Fruit fly (Drosophila melanogaster) whole organism, embryonic: ENCODE measurements around the gene Pvr.

ENCODE experiments used
- Aef1 ChIP-seq: fragments of 200-800 bp; sonication (Bioruptor generic); IDR thresholded peaks from 3 replicates; pipeline ENCODE4 v1.3.6; 2022; ENCODE audit warnings: missing biosample characterization, missing genetic modification characterization
- BEAF-32 ChIP-seq: fragments of 200-800 bp; sonication (Bioruptor generic); optimal IDR thresholded peaks from 3 replicates; lab custom pipeline; 2017; ENCODE audit warnings: missing biosample characterization, missing genetic modification characterization, mild to moderate bottlenecking, moderate library complexity, missing genetic modification reagents
- C15 ChIP-seq: fragments of 200-800 bp; sonication (Bioruptor generic); IDR thresholded peaks from 3 replicates; pipeline ENCODE4 v1.3.6; 2022; ENCODE audit warnings: missing biosample characterization, missing genetic modification characterization
- CG11695 ChIP-seq: fragments of 200-800 bp; sonication (Bioruptor generic); IDR thresholded peaks from 3 replicates; pipeline ENCODE4 v1.3.6; 2022; ENCODE audit warnings: missing biosample characterization, missing genetic modification characterization
- CG12071 ChIP-seq: fragments of 200-800 bp; sonication (Bioruptor generic); optimal IDR thresholded peaks from 3 replicates; lab custom pipeline; 2018; ENCODE audit warnings: missing biosample characterization, mild to moderate bottlenecking, missing genetic modification characterization
- CG13894 ChIP-seq: fragments of 200-800 bp; sonication (Bioruptor generic); optimal IDR thresholded peaks from 3 replicates; lab custom pipeline; 2018; ENCODE audit warnings: missing biosample characterization, mild to moderate bottlenecking, missing genetic modification characterization, moderate library complexity
- CG17568 ChIP-seq: fragments of 200-800 bp; sonication (Bioruptor generic); optimal IDR thresholded peaks from 2 replicates; lab custom pipeline; 2018; ENCODE audit warnings: missing biosample characterization, mild to moderate bottlenecking, missing genetic modification characterization, moderate library complexity
- CG18619 ChIP-seq: fragments of 200-800 bp; sonication (Bioruptor generic); optimal IDR thresholded peaks from 3 replicates; lab custom pipeline; 2017; ENCODE audit warnings: missing biosample characterization, mild to moderate bottlenecking, missing genetic modification characterization
- CG18764 ChIP-seq: fragments of 200-800 bp; sonication (Bioruptor generic); optimal IDR thresholded peaks from 3 replicates; lab custom pipeline; 2016; ENCODE audit warnings: missing biosample characterization, missing genetic modification characterization
- CG31365 ChIP-seq: fragments of 200-800 bp; sonication (Bioruptor generic); optimal IDR thresholded peaks from 2 replicates; lab custom pipeline; 2018; ENCODE audit warnings: missing biosample characterization, mild to moderate bottlenecking, missing genetic modification characterization
- CG31388 ChIP-seq: fragments of 200-800 bp; sonication (Bioruptor generic); optimal IDR thresholded peaks from 2 replicates; lab custom pipeline; 2016; ENCODE audit warnings: missing biosample characterization, missing genetic modification characterization
- CG33213 ChIP-seq: fragments of 200-800 bp; sonication (Bioruptor generic); optimal IDR thresholded peaks from 3 replicates; lab custom pipeline; 2016; ENCODE audit warnings: missing biosample characterization, missing genetic modification characterization
- CG34224 ChIP-seq: fragments of 200-800 bp; sonication (Bioruptor generic); IDR thresholded peaks from 3 replicates; pipeline ENCODE4 v1.3.6; 2022; ENCODE audit warnings: missing biosample characterization, missing genetic modification characterization; ENCODE audit not compliant: partially characterized antibody
- CG34376 ChIP-seq: fragments of 200-800 bp; sonication (Bioruptor generic); optimal IDR thresholded peaks from 2 replicates; lab custom pipeline; 2018; ENCODE audit warnings: missing biosample characterization, mild to moderate bottlenecking, missing genetic modification characterization
- CG42726 ChIP-seq: fragments of 200-800 bp; sonication (Bioruptor generic); IDR thresholded peaks from 2 replicates; pipeline ENCODE4 v1.3.6; 2022; ENCODE audit warnings: missing biosample characterization, missing genetic modification characterization; ENCODE audit not compliant: partially characterized antibody
- CG4707 ChIP-seq: fragments of 200-800 bp; sonication (Bioruptor generic); optimal IDR thresholded peaks from 2 replicates; lab custom pipeline; 2018; ENCODE audit warnings: missing biosample characterization, mild to moderate bottlenecking, missing genetic modification characterization, moderate library complexity
- CG5245 ChIP-seq: fragments of 200-800 bp; sonication (Bioruptor generic); optimal IDR thresholded peaks from 3 replicates; lab custom pipeline; 2016; ENCODE audit warnings: missing biosample characterization, missing genetic modification characterization
- CG7987 ChIP-seq: fragments of 200-800 bp; sonication (Bioruptor generic); optimal IDR thresholded peaks from 2 replicates; lab custom pipeline; 2018; ENCODE audit warnings: missing biosample characterization, mild to moderate bottlenecking, missing genetic modification characterization, moderate library complexity
- Chrac-16 ChIP-seq: fragments of 200-800 bp; sonication (Bioruptor generic); optimal IDR thresholded peaks from 3 replicates; lab custom pipeline; 2016; ENCODE audit warnings: missing biosample characterization, missing genetic modification characterization
- Eip74EF ChIP-seq, 2 experiments: fragments of 200-800 bp in 1 of 2; fragments of >200 bp in 1 of 2; sonication (Bioruptor generic) in 1 of 2; optimal IDR thresholded peaks; 2 replicates each; lab custom pipeline; 2017 to 2019; ENCODE audit warnings: missing biosample characterization in 2 of 2, missing genetic modification characterization in 2 of 2, mild to moderate bottlenecking in 1 of 2, moderate library complexity in 1 of 2
- Ets97D ChIP-seq: fragments of 200-800 bp; sonication (Bioruptor generic); optimal IDR thresholded peaks from 3 replicates; lab custom pipeline; 2016; ENCODE audit warnings: missing biosample characterization, missing genetic modification characterization
- Hr51 ChIP-seq, 2 experiments: fragments of 200-800 bp; sonication (Bioruptor generic); optimal IDR thresholded peaks; 2 replicates in 1 of 2; 3 replicates in 1 of 2; lab custom pipeline; 2016 to 2018; ENCODE audit warnings: missing biosample characterization in 2 of 2, missing genetic modification characterization in 2 of 2, mild to moderate bottlenecking in 1 of 2, moderate library complexity in 1 of 2
- Hr78 ChIP-seq, 2 experiments: fragments of 200-800 bp in 1 of 2; fragments of >200 bp in 1 of 2; sonication (Bioruptor generic) in 1 of 2; optimal IDR thresholded peaks; 2 replicates each; lab custom pipeline; 2017 to 2019; ENCODE audit warnings: missing biosample characterization in 2 of 2, missing genetic modification characterization in 2 of 2, mild to moderate bottlenecking in 1 of 2, moderate library complexity in 1 of 2
- MBD-R2 ChIP-seq: fragments of 200-800 bp; sonication (Bioruptor generic); IDR thresholded peaks from 2 replicates; pipeline ENCODE4 v1.3.6; 2022; ENCODE audit warnings: missing biosample characterization, missing genetic modification characterization
- MTF-1 ChIP-seq: fragments of 200-800 bp; sonication (Bioruptor generic); optimal IDR thresholded peaks from 2 replicates; lab custom pipeline; 2018; ENCODE audit warnings: missing biosample characterization, mild to moderate bottlenecking, missing genetic modification characterization, borderline replicate concordance
- Meics ChIP-seq: fragments of 200-800 bp; sonication (Bioruptor generic); optimal IDR thresholded peaks from 2 replicates; lab custom pipeline; 2017; ENCODE audit warnings: missing biosample characterization, mild to moderate bottlenecking, missing genetic modification characterization
- Nf-YB ChIP-seq: fragments of 200-800 bp; sonication (Bioruptor generic); optimal IDR thresholded peaks from 3 replicates; lab custom pipeline; 2019; ENCODE audit warnings: missing biosample characterization, mild to moderate bottlenecking, missing genetic modification characterization, moderate library complexity
- Nf-YC ChIP-seq: fragments of 200-800 bp; optimal IDR thresholded peaks from 3 replicates; lab custom pipeline; 2019; ENCODE audit warnings: missing biosample characterization, mild to moderate bottlenecking, missing genetic modification characterization, moderate library complexity
- PHDP ChIP-seq: fragments of 200-800 bp; sonication (Bioruptor generic); optimal IDR thresholded peaks from 3 replicates; lab custom pipeline; 2018; ENCODE audit warnings: missing biosample characterization, mild to moderate bottlenecking, missing genetic modification characterization, moderate library complexity
- Sox100B ChIP-seq: fragments of 200-800 bp; sonication (Bioruptor generic); optimal IDR thresholded peaks from 3 replicates; lab custom pipeline; 2018; ENCODE audit warnings: missing biosample characterization, mild to moderate bottlenecking, missing genetic modification characterization
- Sox102F ChIP-seq: fragments of 200-800 bp; sonication (Bioruptor generic); optimal IDR thresholded peaks from 2 replicates; lab custom pipeline; 2018; ENCODE audit warnings: missing biosample characterization, mild to moderate bottlenecking, missing genetic modification characterization, moderate library complexity
- ci ChIP-seq: fragments of 200-800 bp; sonication (Bioruptor generic); IDR thresholded peaks from 3 replicates; pipeline ENCODE4 v1.3.6; 2022; ENCODE audit warnings: missing biosample characterization, missing genetic modification characterization
- da ChIP-seq: fragments of 200-800 bp; sonication (Bioruptor generic); optimal IDR thresholded peaks from 2 replicates; lab custom pipeline; 2016; ENCODE audit warnings: missing biosample characterization, missing genetic modification characterization
- disco-r ChIP-seq: fragments of 200-800 bp; sonication (Bioruptor generic); optimal IDR thresholded peaks from 2 replicates; lab custom pipeline; 2016; ENCODE audit warnings: missing biosample characterization, missing genetic modification characterization
- dysf ChIP-seq: fragments of 200-800 bp; sonication (Bioruptor generic); IDR thresholded peaks from 3 replicates; pipeline ENCODE4 v1.3.6; 2022; ENCODE audit warnings: missing biosample characterization, missing genetic modification characterization
- eve ChIP-seq, 2 experiments: fragments of >200 bp; optimal IDR thresholded peaks; 2 replicates each; lab custom pipeline; 2017; ENCODE audit warnings: missing biosample characterization in 2 of 2, missing genetic modification characterization in 2 of 2
- h ChIP-seq: fragments of >200 bp; optimal IDR thresholded peaks from 2 replicates; lab custom pipeline; 2017
- ind ChIP-seq: fragments of 200-800 bp; sonication (Bioruptor generic); optimal IDR thresholded peaks from 3 replicates; lab custom pipeline; 2016; ENCODE audit warnings: missing biosample characterization, missing genetic modification characterization
- jumu ChIP-seq: fragments of 200-800 bp; sonication (Bioruptor generic); optimal IDR thresholded peaks from 3 replicates; lab custom pipeline; 2016; ENCODE audit warnings: missing biosample characterization, missing genetic modification characterization
- mirr ChIP-seq: fragments of 200-800 bp; sonication (Bioruptor generic); optimal IDR thresholded peaks from 3 replicates; lab custom pipeline; 2018; ENCODE audit warnings: missing biosample characterization, mild to moderate bottlenecking, missing genetic modification characterization
- otp ChIP-seq: fragments of 200-800 bp; sonication (Bioruptor generic); IDR thresholded peaks from 3 replicates; pipeline ENCODE4, ENCODE4 v1.3.6; 2022; ENCODE audit warnings: missing biosample characterization, missing genetic modification characterization
- phol ChIP-seq: fragments of 200-800 bp; sonication (Bioruptor generic); optimal IDR thresholded peaks from 3 replicates; lab custom pipeline; 2018; ENCODE audit warnings: missing biosample characterization, mild to moderate bottlenecking, missing genetic modification characterization, moderate library complexity
- sens ChIP-seq: fragments of 200-800 bp; sonication (Bioruptor generic); peaks from one replicate; lab custom pipeline; 2016; ENCODE audit warnings: missing biosample characterization, missing genetic modification characterization
- tin ChIP-seq: fragments of 200-800 bp; sonication (Bioruptor generic); optimal IDR thresholded peaks from 3 replicates; lab custom pipeline; 2016; ENCODE audit warnings: missing biosample characterization, missing genetic modification characterization
- trem ChIP-seq: fragments of 200-800 bp; optimal IDR thresholded peaks from 3 replicates; lab custom pipeline; 2019; ENCODE audit warnings: missing biosample characterization, mild to moderate bottlenecking, missing genetic modification characterization, moderate library complexity
- twi ChIP-seq: fragments of 200-800 bp; optimal IDR thresholded peaks from 2 replicates; lab custom pipeline; 2019; ENCODE audit warnings: missing biosample characterization, mild to moderate bottlenecking, missing genetic modification characterization, moderate library complexity
- wek ChIP-seq: fragments of 200-800 bp; sonication (Bioruptor generic); optimal IDR thresholded peaks from 3 replicates; lab custom pipeline; 2018; ENCODE audit warnings: missing biosample characterization, mild to moderate bottlenecking, missing genetic modification characterization, moderate library complexity
- zen ChIP-seq: fragments of 200-800 bp; sonication (Bioruptor generic); optimal IDR thresholded peaks from 3 replicates; lab custom pipeline; 2018; ENCODE audit warnings: missing biosample characterization, mild to moderate bottlenecking, missing genetic modification characterization, moderate library complexity
- zfh1 ChIP-seq: fragments of 200-800 bp; sonication (Bioruptor generic); IDR thresholded peaks from 3 replicates; pipeline ENCODE4 v1.3.6; 2022; ENCODE audit warnings: missing biosample characterization, missing genetic modification characterization

The Pvr gene

dm6 chr2L:8279400-8280065 is 39.9 kb upstream of the Pvr start (continued):
- TF ChIP-seq CG18619 (peak; percentile 29), dysf (GFP tag; lab: Robert Waterston, UW) (peak; percentile 33; the same call in 1 of the 3 replicates), eve (GFP tag; optimal IDR thresholded peaks at IDR 0.05; lab: Kevin White, UChicago) (peak in 1 of 2 experiments; percentile 58), CG42726 (no peak), CG13894 (no peak), Sox100B (peak; percentile 49), wek (GFP tag; lab: Kevin White, UChicago) (no peak), Hr51 (GFP tag; optimal IDR thresholded peaks at IDR 0.05; lab: Kevin White, UChicago) (peak; percentile 12 to 48), Sox102F (GFP tag; lab: Kevin White, UChicago) (peak; percentile 37), otp (GFP tag; lab: Robert Waterston, UW) (peak; percentile 80; the same call in 2 of the 3 replicates), phol (peak; percentile 82), CG12071 (GFP tag; lab: Kevin White, UChicago) (no peak), CG4707 (GFP tag; lab: Kevin White, UChicago) (peak; percentile 25), PHDP (tag; lab: Kevin White, UChicago) (peak; percentile 46), C15 (GFP tag; lab: Robert Waterston, UW) (no peak), CG5245 (GFP tag; lab: Kevin White, UChicago) (peak; percentile 60), Hr78 (GFP tag; optimal IDR thresholded peaks at IDR 0.05; lab: Kevin White, UChicago) (peak in 1 of 2 experiments; percentile 0), CG17568 (GFP tag; lab: Kevin White, UChicago) (peak; percentile 28), Eip74EF (GFP tag; optimal IDR thresholded peaks at IDR 0.05; lab: Kevin White, UChicago) (peak in 1 of 2 experiments; percentile 17), da (GFP tag; lab: Kevin White, UChicago) (no peak), CG18764 (GFP tag; lab: Kevin White, UChicago) (peak; percentile 24), jumu (GFP tag; lab: Kevin White, UChicago) (peak; percentile 54), trem (tag; lab: Kevin White, UChicago) (peak; percentile 82), CG31365 (tag; lab: Kevin White, UChicago) (no peak), BEAF-32 (GFP tag; lab: Kevin White, UChicago) (no peak), MBD-R2 (GFP tag; lab: Robert Waterston, UW) (no peak), CG7987 (GFP tag; lab: Kevin White, UChicago) (no peak), Meics (GFP tag; lab: Kevin White, UChicago) (peak; percentile 4), disco-r (GFP tag; lab: Kevin White, UChicago) (peak; percentile 17), Nf-YB (GFP tag; lab: Kevin White, UChicago) (peak; percentile 39), Ets97D (GFP tag; lab: Kevin White, UChicago) (peak; percentile 27), MTF-1 (GFP tag; lab: Kevin White, UChicago) (peak; percentile 48), ci (GFP tag; lab: Robert Waterston, UW) (peak; percentile 71), CG31388 (GFP tag; lab: Kevin White, UChicago) (peak; percentile 13), sens (GFP tag; lab: Kevin White, UChicago) (peak; percentile 98), ind (GFP tag; lab: Kevin White, UChicago) (peak; percentile 11), Chrac-16 (GFP tag; lab: Kevin White, UChicago) (peak; percentile 73), Aef1 (no peak), CG11695 (GFP tag; lab: Robert Waterston, UW) (peak; percentile 67; the same call in 1 of the 3 replicates), Nf-YC (tag; lab: Kevin White, UChicago) (no peak), zen (tag; lab: Kevin White, UChicago) (peak; percentile 71), h (lab: Kevin White, UChicago) (no peak), twi (tag; lab: Kevin White, UChicago) (peak; percentile 68), CG33213 (GFP tag; lab: Kevin White, UChicago) (peak; percentile 60), tin (GFP tag; lab: Kevin White, UChicago) (peak; percentile 67), CG34224 (GFP tag; lab: Robert Waterston, UW) (no peak), mirr (GFP tag; lab: Kevin White, UChicago) (no peak), zfh1 (GFP tag; lab: Robert Waterston, UW) (peak; percentile 86), CG34376 (no peak)
